Worm (Caenorhabditis elegans) whole organism, mixed stage, embryonic: ENCODE results near the gene ddn-3.

Experiments used
- bed-3 ChIP-seq: fragments of 200-800 bp; sonication (Bioruptor generic); optimal IDR thresholded peaks from 3 replicates; lab custom pipeline; 2018; ENCODE audit warnings: mild to moderate bottlenecking, missing genetic modification characterization, moderate library complexity, missing compliant biosample characterization
- blmp-1 ChIP-seq: fragments of 150-350 bp; optimal IDR thresholded peaks from 2 replicates; lab custom pipeline; 2014; ENCODE audit warnings: missing biosample characterization, missing genetic modification characterization
- ceh-39 ChIP-seq: fragments of 150-350 bp; optimal IDR thresholded peaks from 2 replicates; lab custom pipeline; 2014; ENCODE audit warnings: missing biosample characterization, missing genetic modification characterization
- ceh-43 ChIP-seq: fragments of 200-800 bp; sonication (Bioruptor generic); optimal IDR thresholded peaks from 2 replicates; lab custom pipeline; 2018; ENCODE audit warnings: mild to moderate bottlenecking, missing genetic modification characterization, moderate library complexity, missing compliant biosample characterization
- ceh-83 ChIP-seq: fragments of 200-800 bp; sonication (Bioruptor generic); optimal IDR thresholded peaks from 2 replicates; lab custom pipeline; 2018; ENCODE audit warnings: mild to moderate bottlenecking, missing genetic modification characterization, missing compliant biosample characterization
- ces-1 ChIP-seq: fragments of 150-350 bp; optimal IDR thresholded peaks from 2 replicates; lab custom pipeline; 2014; ENCODE audit warnings: missing biosample characterization, missing genetic modification reagents, missing genetic modification characterization
- cnd-1 ChIP-seq: fragments of 200-800 bp; sonication (Bioruptor generic); optimal IDR thresholded peaks from 2 replicates; lab custom pipeline; 2018; ENCODE audit warnings: mild to moderate bottlenecking, missing genetic modification characterization, missing compliant biosample characterization
- drap-1 ChIP-seq: fragments of 200-800 bp; sonication (Bioruptor generic); optimal IDR thresholded peaks from 3 replicates; lab custom pipeline; 2018; ENCODE audit warnings: mild to moderate bottlenecking, missing genetic modification characterization, missing compliant biosample characterization
- elt-1 ChIP-seq: sonication (generic microtip); optimal IDR thresholded peaks from 2 replicates; lab custom pipeline; 2017; ENCODE audit warnings: missing genetic modification characterization, mild to moderate bottlenecking, missing compliant biosample characterization, antibody characterized with exemption, moderate library complexity, borderline replicate concordance; ENCODE audit not compliant: insufficient read depth
- elt-3 ChIP-seq: fragments of 150-350 bp; optimal IDR thresholded peaks from 2 replicates; lab custom pipeline; 2014; ENCODE audit warnings: missing biosample characterization, missing genetic modification characterization
- flh-1 ChIP-seq: fragments of 200-800 bp; sonication (Bioruptor generic); optimal IDR thresholded peaks from 2 replicates; lab custom pipeline; 2018; ENCODE audit warnings: mild to moderate bottlenecking, missing genetic modification characterization, moderate library complexity, missing compliant biosample characterization
- ham-2 ChIP-seq: fragments of 200-800 bp; sonication (Bioruptor generic); optimal IDR thresholded peaks from 2 replicates; lab custom pipeline; 2018; ENCODE audit warnings: mild to moderate bottlenecking, missing genetic modification characterization, missing compliant biosample characterization
- hlh-1 ChIP-seq: fragments of 150-350 bp; optimal IDR thresholded peaks from 2 replicates; lab custom pipeline; 2014; ENCODE audit warnings: missing biosample characterization, missing genetic modification reagents, missing genetic modification characterization
- lin-13 ChIP-seq: fragments of 150-350 bp; optimal IDR thresholded peaks from 2 replicates; lab custom pipeline; 2014; ENCODE audit warnings: missing biosample characterization, missing genetic modification characterization
- lin-32 ChIP-seq: fragments of 200-800 bp; sonication (Bioruptor generic); optimal IDR thresholded peaks from 2 replicates; lab custom pipeline; 2018; ENCODE audit warnings: mild to moderate bottlenecking, missing genetic modification characterization, missing compliant biosample characterization
- lsy-2 ChIP-seq: fragments of 150-350 bp; optimal IDR thresholded peaks from 2 replicates; lab custom pipeline; 2014; ENCODE audit warnings: missing biosample characterization, missing genetic modification characterization
- mab-5 ChIP-seq: fragments of 150-350 bp; optimal IDR thresholded peaks from 2 replicates; lab custom pipeline; 2014; ENCODE audit warnings: missing biosample characterization, missing genetic modification characterization
- mep-1 ChIP-seq: fragments of 150-350 bp; optimal IDR thresholded peaks from 2 replicates; lab custom pipeline; 2017; ENCODE audit warnings: missing biosample characterization, missing genetic modification reagents, missing genetic modification characterization, inconsistent platforms
- nhr-12 ChIP-seq: fragments of 150-350 bp; optimal IDR thresholded peaks from 2 replicates; lab custom pipeline; 2014; ENCODE audit warnings: missing biosample characterization, missing genetic modification characterization
- nhr-2 ChIP-seq: fragments of 150-350 bp; optimal IDR thresholded peaks from 2 replicates; lab custom pipeline; 2014; ENCODE audit warnings: missing biosample characterization, missing genetic modification characterization
- nhr-237 ChIP-seq: fragments of 150-350 bp; optimal IDR thresholded peaks from 2 replicates; lab custom pipeline; 2014; ENCODE audit warnings: missing biosample characterization, missing genetic modification characterization
- nhr-28 ChIP-seq: fragments of 150-350 bp; optimal IDR thresholded peaks from 2 replicates; lab custom pipeline; 2014; ENCODE audit warnings: missing biosample characterization, missing genetic modification characterization
- nhr-76 ChIP-seq: sonication (generic microtip); optimal IDR thresholded peaks from 2 replicates; lab custom pipeline; 2017; ENCODE audit warnings: missing biosample characterization, missing genetic modification characterization
- pha-4 ChIP-seq: fragments of 150-350 bp; optimal IDR thresholded peaks from 2 replicates; lab custom pipeline; 2018; ENCODE audit warnings: missing biosample characterization, missing genetic modification reagents, missing genetic modification characterization
- sem-2 ChIP-seq: fragments of 200-800 bp; sonication (Bioruptor generic); optimal IDR thresholded peaks from 2 replicates; lab custom pipeline; 2018; ENCODE audit warnings: mild to moderate bottlenecking, missing genetic modification characterization, missing compliant biosample characterization
- snpc-4 ChIP-seq: fragments of 150-350 bp; optimal IDR thresholded peaks from 2 replicates; lab custom pipeline; 2014; ENCODE audit warnings: missing biosample characterization, missing genetic modification characterization
- sptf-1 ChIP-seq: sonication (generic microtip); optimal IDR thresholded peaks from 2 replicates; lab custom pipeline; 2017; ENCODE audit warnings: mild to moderate bottlenecking, missing genetic modification characterization, moderate library complexity, missing compliant biosample characterization
- tbx-8 ChIP-seq: fragments of 200-800 bp; sonication (Bioruptor generic); optimal IDR thresholded peaks from 2 replicates; lab custom pipeline; 2018; ENCODE audit warnings: mild to moderate bottlenecking, missing genetic modification characterization, moderate library complexity, missing compliant biosample characterization
- unc-120 ChIP-seq: sonication (generic microtip); optimal IDR thresholded peaks from 2 replicates; lab custom pipeline; 2017; ENCODE audit warnings: missing genetic modification characterization, missing compliant biosample characterization; ENCODE audit not compliant: poor library complexity, severe bottlenecking
- unc-62 ChIP-seq: fragments of 150-350 bp; optimal IDR thresholded peaks from 2 replicates; lab custom pipeline; 2014; ENCODE audit warnings: missing biosample characterization, missing genetic modification reagents, missing genetic modification characterization
- zip-8 ChIP-seq: fragments of 150-350 bp; optimal IDR thresholded peaks from 2 replicates; lab custom pipeline; 2014; ENCODE audit warnings: missing biosample characterization, missing genetic modification characterization
- ztf-11 ChIP-seq: fragments of 150-350 bp; optimal IDR thresholded peaks from 2 replicates; lab custom pipeline; 2014; ENCODE audit warnings: missing biosample characterization, missing genetic modification characterization

The ddn-3 gene

ce11 chrV:14311115-14311514 lies at the start of gene ddn-3:
Gene ddn-3, minus strand, starts transcription at chrV:14311215.
- TF ChIP-seq bed-3 (GFP tag; lab: Kevin White, UChicago) = no peak
- no peak for TF ChIP-seq hlh-1 (tag; lab: Kevin White, UChicago)
- no peak for TF ChIP-seq nhr-12
- no peak for TF ChIP-seq sptf-1
- TF ChIP-seq zip-8 = no peak
- TF ChIP-seq snpc-4 (tag; lab: Kevin White, UChicago) = no peak
- no peak for TF ChIP-seq cnd-1 (tag; lab: Kevin White, UChicago)
- TF ChIP-seq ztf-11 = no peak
- TF ChIP-seq ham-2 (GFP tag; lab: Kevin White, UChicago) = no peak
- no peak for TF ChIP-seq flh-1

- TF ChIP-seq mab-5 = no peak
- no peak for TF ChIP-seq unc-120 (tag; lab: Kevin White, UChicago)
- no peak for TF ChIP-seq tbx-8
- no peak for TF ChIP-seq snpc-4 (tag; lab: Kevin White, UChicago)
- TF ChIP-seq bed-3 (GFP tag; lab: Kevin White, UChicago) = no peak
- TF ChIP-seq lin-32 = no peak
Observed at ce11 chrV:14358577-14358976, 47.6 kb upstream of the ddn-3 start, which contains the start of gene Y49A3A.4. Gene Y49A3A.4, minus strand, starts transcription at chrV:14358890.

ce11 chrV:14355738-14356368 lies 44.8 kb upstream of the ddn-3 start, which contains the start of gene cyn-1:
Gene cyn-1, plus strand, starts transcription at chrV:14356076.
- peak; percentile 80 for TF ChIP-seq ces-1 (GFP tag; lab: Kevin White, UChicago)
- TF ChIP-seq sptf-1 = peak; percentile 53
- TF ChIP-seq nhr-28 = no peak
- no peak for TF ChIP-seq zip-8
- peak; percentile 25 for TF ChIP-seq ceh-39 (tag; lab: Kevin White, UChicago)
- TF ChIP-seq sem-2 (GFP tag; lab: Kevin White, UChicago) = no peak
- TF ChIP-seq lsy-2 (tag; lab: Kevin White, UChicago) = peak; percentile 79
- TF ChIP-seq drap-1 (GFP tag; lab: Kevin White, UChicago) = peak; percentile 12
- TF ChIP-seq nhr-76 (tag; lab: Kevin White, UChicago) = no peak
- TF ChIP-seq nhr-237 (tag; lab: Kevin White, UChicago) = peak; percentile 72
- TF ChIP-seq hlh-1 (tag; lab: Kevin White, UChicago) = peak; percentile 23
- peak; percentile 36 for TF ChIP-seq mep-1 (tag; lab: Kevin White, UChicago)
- peak; percentile 74 for TF ChIP-seq lin-13
- peak; percentile 7 for TF ChIP-seq unc-120 (tag; lab: Kevin White, UChicago)
- peak; percentile 77 for TF ChIP-seq pha-4
- TF ChIP-seq flh-1 = no peak

ce11 chrV:14354258-14354877 lies 43.4 kb upstream of the ddn-3 start, which contains the start of gene Y49A3A.3:
Gene Y49A3A.3, plus strand, starts transcription at chrV:14354410.
- TF ChIP-seq elt-1 (tag; lab: Kevin White, UChicago) = no peak
- TF ChIP-seq drap-1 (GFP tag; lab: Kevin White, UChicago) = no peak
- no peak for TF ChIP-seq mep-1 (tag; lab: Kevin White, UChicago)
- TF ChIP-seq ztf-11 = no peak
- no peak for TF ChIP-seq ceh-83 (GFP tag; lab: Kevin White, UChicago)
- TF ChIP-seq nhr-2 = no peak
- TF ChIP-seq nhr-28 = no peak
- TF ChIP-seq zip-8 = no peak

- no peak for TF ChIP-seq sptf-1
- TF ChIP-seq lsy-2 (tag; lab: Kevin White, UChicago) = no peak
- peak; percentile 26 for TF ChIP-seq drap-1 (GFP tag; lab: Kevin White, UChicago)
- no peak for TF ChIP-seq elt-3 (tag; lab: Kevin White, UChicago)
Observed at ce11 chrV:14352032-14352431, 41.0 kb upstream of the ddn-3 start.

- TF ChIP-seq lin-32 (no peak), cnd-1 (tag; lab: Kevin White, UChicago) (no peak), mab-5 (no peak), bed-3 (GFP tag; lab: Kevin White, UChicago) (no peak), unc-62 (GFP tag; lab: Kevin White, UChicago) (no peak), ces-1 (GFP tag; lab: Kevin White, UChicago) (no peak), lin-13 (no peak), zip-8 (no peak), sem-2 (GFP tag; lab: Kevin White, UChicago) (no peak), blmp-1 (no peak), pha-4 (no peak), ceh-39 (tag; lab: Kevin White, UChicago) (no peak), nhr-2 (no peak), hlh-1 (tag; lab: Kevin White, UChicago) (no peak), nhr-28 (no peak), ceh-43 (no peak), ham-2 (GFP tag; lab: Kevin White, UChicago) (no peak), sptf-1 (no peak), snpc-4 (tag; lab: Kevin White, UChicago) (no peak), nhr-76 (tag; lab: Kevin White, UChicago) (no peak)
Observed at ce11 chrV:14351629-14352028, 40.6 kb upstream of the ddn-3 start, which contains the start of gene vha-13. Gene vha-13, plus strand, starts transcription at chrV:14351709.
